Worm (Caenorhabditis elegans) whole organism, L2 larva: Measurements from ENCODE around the gene cdt-2.

Experiments used
- nhr-11 ChIP-seq: fragments of 150-350 bp; optimal IDR thresholded peaks from 2 replicates; lab custom pipeline; 2014; ENCODE audit warnings: missing biosample characterization, missing genetic modification characterization
- nhr-12 ChIP-seq: fragments of 150-350 bp; optimal IDR thresholded peaks from 2 replicates; lab custom pipeline; 2014; ENCODE audit warnings: missing biosample characterization, missing genetic modification characterization
- nhr-23 ChIP-seq: fragments of 150-350 bp; optimal IDR thresholded peaks from 2 replicates; lab custom pipeline; 2014; ENCODE audit warnings: missing biosample characterization, missing genetic modification reagents, missing genetic modification characterization

ce11 chrV:15023544-15023943 lies 32.6 kb upstream of the cdt-2 start, which contains the start of gene F14H8.4:
- TF ChIP-seq nhr-23 (tag; lab: Kevin White, UChicago) (no peak), nhr-12 (tag; lab: Kevin White, UChicago) (no peak), nhr-11 (tag; lab: Kevin White, UChicago) (no peak)
